Fruit fly (Drosophila melanogaster) whole organism, embryonic: ENCODE data around the gene CG34282.

Experiments used
- Aef1 ChIP-seq: fragments of 200-800 bp; sonication (Bioruptor generic); IDR thresholded peaks from 3 replicates; pipeline ENCODE4 v1.3.6; 2022; ENCODE audit warnings: missing biosample characterization, missing genetic modification characterization
- CG13894 ChIP-seq: fragments of 200-800 bp; sonication (Bioruptor generic); optimal IDR thresholded peaks from 3 replicates; lab custom pipeline; 2018; ENCODE audit warnings: missing biosample characterization, mild to moderate bottlenecking, missing genetic modification characterization, moderate library complexity
- CG1529 ChIP-seq: fragments of 200-800 bp; sonication (Bioruptor generic); optimal IDR thresholded peaks from 3 replicates; lab custom pipeline; 2018; ENCODE audit warnings: missing biosample characterization, missing genetic modification characterization
- CG16813 ChIP-seq: fragments of 200-800 bp; sonication (Bioruptor generic); IDR thresholded peaks from 3 replicates; pipeline ENCODE4 v1.3.6; 2022; ENCODE audit warnings: missing biosample characterization, missing genetic modification characterization; ENCODE audit not compliant: partially characterized antibody
- CG1792 ChIP-seq: fragments of 200-800 bp; sonication (Bioruptor generic); optimal IDR thresholded peaks from 2 replicates; lab custom pipeline; 2016; ENCODE audit warnings: missing biosample characterization, missing genetic modification characterization
- CG6683 ChIP-seq: fragments of 200-800 bp; sonication (Bioruptor generic); optimal IDR thresholded peaks from 2 replicates; lab custom pipeline; 2017; ENCODE audit warnings: missing biosample characterization, mild to moderate bottlenecking, missing genetic modification characterization, missing genetic modification reagents
- CG8290 ChIP-seq, 3 experiments: fragments of 200-800 bp; sonication (Bioruptor generic); optimal IDR thresholded peaks; 2 replicates each; lab custom pipeline; 2016 to 2019; ENCODE audit warnings: missing biosample characterization in 3 of 3, missing genetic modification characterization in 3 of 3, mild to moderate bottlenecking in 2 of 3, moderate library complexity in 1 of 3
- CG8478 ChIP-seq: fragments of >200 bp; optimal IDR thresholded peaks from 2 replicates; lab custom pipeline; 2018
- CG8944 ChIP-seq: fragments of 200-800 bp; sonication (Bioruptor generic); optimal IDR thresholded peaks from 3 replicates; lab custom pipeline; 2016; ENCODE audit warnings: missing biosample characterization, missing genetic modification characterization
- Deaf1 ChIP-seq: fragments of 200-800 bp; optimal IDR thresholded peaks from 3 replicates; lab custom pipeline; 2019; ENCODE audit warnings: missing biosample characterization, mild to moderate bottlenecking, missing genetic modification characterization, moderate library complexity
- Elba2 ChIP-seq: fragments of 200-800 bp; sonication (Bioruptor generic); optimal IDR thresholded peaks from 3 replicates; lab custom pipeline; 2016; ENCODE audit warnings: missing biosample characterization, missing genetic modification characterization
- Gug ChIP-seq: fragments of 200-800 bp; sonication (Bioruptor generic); IDR thresholded peaks from 4 replicates; pipeline ENCODE4 v1.3.6; 2022; ENCODE audit warnings: missing biosample characterization, missing genetic modification characterization
- Mes4 ChIP-seq: fragments of 200-800 bp; sonication (Bioruptor generic); optimal IDR thresholded peaks from 2 replicates; lab custom pipeline; 2016; ENCODE audit warnings: missing biosample characterization, missing genetic modification characterization
- Myb ChIP-seq: fragments of 200-800 bp; sonication (Bioruptor generic); optimal IDR thresholded peaks from 2 replicates; lab custom pipeline; 2016; ENCODE audit warnings: missing biosample characterization, missing genetic modification characterization
- Nf-YB ChIP-seq: fragments of 200-800 bp; sonication (Bioruptor generic); optimal IDR thresholded peaks from 3 replicates; lab custom pipeline; 2019; ENCODE audit warnings: missing biosample characterization, mild to moderate bottlenecking, missing genetic modification characterization, moderate library complexity
- Nf-YC ChIP-seq: fragments of 200-800 bp; optimal IDR thresholded peaks from 3 replicates; lab custom pipeline; 2019; ENCODE audit warnings: missing biosample characterization, mild to moderate bottlenecking, missing genetic modification characterization, moderate library complexity
- Ssrp ChIP-seq: fragments of 200-800 bp; sonication (Bioruptor generic); optimal IDR thresholded peaks from 2 replicates; lab custom pipeline; 2018; ENCODE audit warnings: missing biosample characterization, mild to moderate bottlenecking, missing genetic modification characterization, moderate library complexity
- abd-A ChIP-seq: fragments of 200-800 bp; sonication (Bioruptor generic); optimal IDR thresholded peaks from 3 replicates; lab custom pipeline; 2019; ENCODE audit warnings: missing biosample characterization, mild to moderate bottlenecking, missing genetic modification characterization, moderate library complexity
- bowl ChIP-seq: fragments of 200-800 bp; sonication (Bioruptor generic); IDR thresholded peaks from 2 replicates; pipeline ENCODE4 v1.3.6; 2022; ENCODE audit warnings: missing biosample characterization, missing genetic modification characterization
- cg ChIP-seq: fragments of 200-800 bp; sonication (Bioruptor generic); optimal IDR thresholded peaks from 3 replicates; lab custom pipeline; 2019; ENCODE audit warnings: missing biosample characterization, mild to moderate bottlenecking, missing genetic modification characterization, moderate library complexity
- chinmo ChIP-seq: fragments of 200-800 bp; sonication (Bioruptor generic); IDR thresholded peaks from 4 replicates; pipeline ENCODE4 v1.3.6; 2022; ENCODE audit warnings: missing biosample characterization, missing genetic modification characterization; ENCODE audit not compliant: partially characterized antibody
- crp ChIP-seq, 2 experiments: fragments of 200-800 bp; sonication (Bioruptor generic); optimal IDR thresholded peaks; 2 replicates in 1 of 2; 3 replicates in 1 of 2; lab custom pipeline; 2017; ENCODE audit warnings: missing biosample characterization in 2 of 2, missing genetic modification characterization in 2 of 2, mild to moderate bottlenecking in 1 of 2, moderate library complexity in 1 of 2
- en ChIP-seq: fragments of 200-800 bp; sonication (Bioruptor generic); optimal IDR thresholded peaks from 2 replicates; lab custom pipeline; 2016; ENCODE audit warnings: missing biosample characterization, missing genetic modification characterization
- ewg ChIP-seq: fragments of 200-800 bp; sonication (Bioruptor generic); optimal IDR thresholded peaks from 3 replicates; lab custom pipeline; 2017; ENCODE audit warnings: mild to moderate bottlenecking, missing biosample characterization, missing genetic modification reagents, missing genetic modification characterization
- fd102C ChIP-seq: fragments of 200-800 bp; sonication (Bioruptor generic); optimal IDR thresholded peaks from 2 replicates; lab custom pipeline; 2018; ENCODE audit warnings: missing biosample characterization, mild to moderate bottlenecking, missing genetic modification characterization, moderate library complexity
- hb ChIP-seq: fragments of 200-800 bp; sonication (Bioruptor generic); IDR thresholded peaks from 3 replicates; pipeline ENCODE4 v1.3.6; 2022; ENCODE audit warnings: missing biosample characterization, missing genetic modification characterization; ENCODE audit not compliant: partially characterized antibody
- nerfin-1 ChIP-seq: fragments of 200-800 bp; sonication (Bioruptor generic); optimal IDR thresholded peaks from 3 replicates; lab custom pipeline; 2019; ENCODE audit warnings: missing biosample characterization, mild to moderate bottlenecking, missing genetic modification characterization, moderate library complexity
- nom ChIP-seq: fragments of 200-800 bp; sonication (Bioruptor generic); optimal IDR thresholded peaks from 2 replicates; lab custom pipeline; 2017; ENCODE audit warnings: missing biosample characterization, missing genetic modification characterization, mild to moderate bottlenecking, moderate library complexity, missing genetic modification reagents
- pfk ChIP-seq: fragments of 200-800 bp; sonication (Bioruptor generic); optimal IDR thresholded peaks from 2 replicates; lab custom pipeline; 2018; ENCODE audit warnings: missing biosample characterization, mild to moderate bottlenecking, missing genetic modification characterization, moderate library complexity
- row ChIP-seq: fragments of 200-800 bp; sonication (Bioruptor generic); IDR thresholded peaks from 3 replicates; pipeline ENCODE4 v1.3.6; 2022; ENCODE audit warnings: missing biosample characterization, missing genetic modification characterization
- schlank ChIP-seq: fragments of 200-800 bp; sonication (Bioruptor generic); optimal IDR thresholded peaks from 2 replicates; lab custom pipeline; 2018; ENCODE audit warnings: missing biosample characterization, mild to moderate bottlenecking, missing genetic modification characterization
- slbo ChIP-seq: fragments of 200-800 bp; sonication (Bioruptor generic); IDR thresholded peaks from 2 replicates; pipeline ENCODE4 v1.3.6; 2022; ENCODE audit warnings: missing biosample characterization, missing genetic modification characterization
- twi ChIP-seq: fragments of 200-800 bp; optimal IDR thresholded peaks from 2 replicates; lab custom pipeline; 2019; ENCODE audit warnings: missing biosample characterization, mild to moderate bottlenecking, missing genetic modification characterization, moderate library complexity
- unpg ChIP-seq: fragments of 200-800 bp; sonication (Bioruptor generic); optimal IDR thresholded peaks from 3 replicates; lab custom pipeline; 2018; ENCODE audit warnings: missing biosample characterization, mild to moderate bottlenecking, missing genetic modification characterization, moderate library complexity
- vfl ChIP-seq: fragments of 200-800 bp; sonication (Bioruptor generic); optimal IDR thresholded peaks from 2 replicates; lab custom pipeline; 2016; ENCODE audit warnings: missing biosample characterization, missing genetic modification characterization

Gene CG34282

dm6 chr3R:18692619-18693018 lies 2.4 kb upstream of the CG34282 start, which contains the start of gene Muc91C:
Gene Muc91C, minus strand, starts transcription at chr3R:18692719.
- TF ChIP-seq en (GFP tag; lab: Kevin White, UChicago) = no peak
- no peak for TF ChIP-seq Elba2 (GFP tag; lab: Kevin White, UChicago)
- TF ChIP-seq Ssrp (tag; lab: Kevin White, UChicago) = no peak
- TF ChIP-seq, all 482 proteins: peak for 0

dm6 chr3R:18693611-18694010 lies 1.4 kb upstream of the CG34282 start, which contains the start of gene CG14300:
Gene CG14300, minus strand, starts transcription at chr3R:18693711.
- TF ChIP-seq CG8478 = no peak
- no peak for TF ChIP-seq Nf-YC
- no peak for TF ChIP-seq CG1792 (GFP tag; lab: Kevin White, UChicago)
- no peak for TF ChIP-seq CG8944 (GFP tag; lab: Kevin White, UChicago)

- TF ChIP-seq Deaf1 (tag; lab: Kevin White, UChicago) (peak; percentile 76), hb (GFP tag; lab: Robert Waterston, UW) (0 out of 3 replicates have a peak, but pooled peaks have one; percentile 14), Myb (GFP tag; lab: Kevin White, UChicago) (no peak), Mes4 (GFP tag; lab: Kevin White, UChicago) (no peak), chinmo (GFP tag; lab: Robert Waterston, UW) (0 out of 4 replicates have a peak, but pooled peaks have one; percentile 40), cg (GFP tag; lab: Kevin White, UChicago) (peak; percentile 7), row (GFP tag; lab: Robert Waterston, UW) (no peak), CG16813 (GFP tag; lab: Robert Waterston, UW) (no peak), abd-A (tag; lab: Kevin White, UChicago) (peak; percentile 91), pfk (GFP tag; lab: Kevin White, UChicago) (peak; percentile 94), CG8290 (GFP tag; optimal IDR thresholded peaks at IDR 0.05; lab: Kevin White, UChicago) (no peak), CG8290 (tag; optimal IDR thresholded peaks at IDR 0.05; lab: Kevin White, UChicago) (no peak), Nf-YB (GFP tag; lab: Kevin White, UChicago) (peak; percentile 11), crp (GFP tag; optimal IDR thresholded peaks at IDR 0.05; lab: Kevin White, UChicago) (peak in 1 of 2 experiments; percentile 14), CG6683 (GFP tag; lab: Kevin White, UChicago) (no peak), nerfin-1 (tag; lab: Kevin White, UChicago) (peak; percentile 46), ewg (GFP tag; lab: Kevin White, UChicago) (peak; percentile 21), CG1529 (GFP tag; lab: Kevin White, UChicago) (no peak), twi (tag; lab: Kevin White, UChicago) (no peak), Nf-YC (peak; percentile 84), fd102C (GFP tag; lab: Kevin White, UChicago) (no peak), Aef1 (GFP tag; lab: Robert Waterston, UW) (no peak)
Measured at dm6 chr3R:18698855-18699569, 4.0 kb downstream of the CG34282 start.

- TF ChIP-seq nom (GFP tag; lab: Kevin White, UChicago) (no peak), CG13894 (peak; percentile 92), Gug (GFP tag; lab: Robert Waterston, UW) (no peak), vfl (GFP tag; lab: Kevin White, UChicago) (no peak), schlank (tag; lab: Kevin White, UChicago) (no peak), bowl (no peak), slbo (0 out of 2 replicates have a peak, but pooled peaks have one; percentile 11), unpg (GFP tag; lab: Kevin White, UChicago) (no peak)
- TF ChIP-seq, all 482 proteins: peak for 2
Measured at dm6 chr3R:18703514-18703913, 8.5 kb downstream of the CG34282 start.
